Worm (Caenorhabditis elegans): ENCODE measurements around the gene R04A9.7.

DNA sequence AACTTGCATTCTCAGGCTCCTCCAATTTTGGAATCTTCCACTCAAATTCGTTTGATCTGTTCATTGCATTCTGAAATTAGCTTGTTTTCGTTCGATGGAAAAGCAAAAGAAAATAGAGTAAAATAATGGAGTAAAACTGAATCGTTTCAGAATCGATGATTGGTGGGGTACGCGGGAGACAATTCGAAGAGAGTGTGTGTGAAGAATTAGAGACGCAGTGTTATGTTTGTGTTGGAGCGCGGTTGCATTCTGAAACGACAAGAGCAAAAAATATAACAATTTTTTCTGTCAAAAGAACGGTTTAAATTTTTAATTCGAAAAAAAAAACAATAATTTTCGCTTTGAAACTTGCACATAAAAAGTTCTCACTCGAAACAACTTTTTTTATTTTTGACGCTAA is 6.0 kb downstream of the R04A9.7 start, which contains the start of gene ceh-93:
- no peak for TF ChIP-seq tra-4 (tag; optimal IDR thresholded peaks at IDR 0.05)
- TF ChIP-seq aly-1 (tag; optimal IDR thresholded peaks at IDR 0.05), result no peak
- TF ChIP-seq F13C5.2 (tag; optimal IDR thresholded peaks at IDR 0.05), result no peak
- TF ChIP-seq pes-1 (GFP tag; IDR thresholded peaks at IDR 0.05), result no peak
- TF ChIP-seq B0310.2 (tag; optimal IDR thresholded peaks at IDR 0.05), result no peak
- TF ChIP-seq flt-1 (GFP tag; IDR thresholded peaks at IDR 0.05), result no peak
- TF ChIP-seq ceh-36 (tag; optimal IDR thresholded peaks at IDR 0.05), result no peak
- TF ChIP-seq hnd-1 (tag; optimal IDR thresholded peaks at IDR 0.05), result no peak
- TF ChIP-seq ama-1 (optimal IDR thresholded peaks at IDR 0.05), result no peak
- no peak for TF ChIP-seq hmbx-1 (tag; optimal IDR thresholded peaks at IDR 0.05)
